Worm (Caenorhabditis elegans) whole organism, L4 larva: ENCODE results near the gene ZK262.19.
A peak's percentile ranks its signal among the peaks of the same experiment; 100 is the strongest.

ENCODE experiments used
- F44E2.7 ChIP-seq: fragments of 200-800 bp; sonication (Bioruptor generic); IDR thresholded peaks from 2 replicates; pipeline ENCODE4 v2.1.2; 2022; ENCODE audit warnings: missing genetic modification characterization, missing compliant biosample characterization
- T20F7.1 ChIP-seq: fragments of 200-800 bp; sonication (Bioruptor generic); optimal IDR thresholded peaks from 2 replicates; lab custom pipeline; 2018; ENCODE audit warnings: mild to moderate bottlenecking, missing genetic modification characterization, missing compliant biosample characterization
- Y5F2A.4 ChIP-seq: fragments of 200-800 bp; sonication (Bioruptor generic); optimal IDR thresholded peaks from 2 replicates; lab custom pipeline; 2018; ENCODE audit warnings: mild to moderate bottlenecking, missing genetic modification characterization, missing compliant biosample characterization
- aha-1 ChIP-seq: fragments of 150-350 bp; peaks from one replicate; lab custom pipeline; 2014; ENCODE audit warnings: missing biosample characterization, missing genetic modification characterization
- aly-2 ChIP-seq: sonication (generic microtip); optimal IDR thresholded peaks from 2 replicates; lab custom pipeline; 2018; ENCODE audit warnings: missing biosample characterization, missing genetic modification characterization
- ceh-28 ChIP-seq: fragments of 150-350 bp; optimal IDR thresholded peaks from 2 replicates; lab custom pipeline; 2014; ENCODE audit warnings: missing biosample characterization, missing genetic modification reagents, missing genetic modification characterization
- cey-2 ChIP-seq: sonication (generic microtip); optimal IDR thresholded peaks from 3 replicates; lab custom pipeline; 2017; ENCODE audit warnings: missing genetic modification characterization, mild to moderate bottlenecking, missing compliant biosample characterization, antibody characterized with exemption, borderline replicate concordance; ENCODE audit not compliant: insufficient read depth
- daf-16 ChIP-seq, 3 experiments: sonication (generic microtip); optimal IDR thresholded peaks; 2 replicates each; lab custom pipeline; 2016 to 2017; ENCODE audit warnings: missing genetic modification characterization in 3 of 3, missing genetic modification reagents in 3 of 3, mild to moderate bottlenecking in 2 of 3, missing compliant biosample characterization in 2 of 3, missing biosample characterization in 1 of 3, moderate library complexity in 1 of 3
- daf-19 ChIP-seq: fragments of 200-800 bp; sonication (Bioruptor generic); conservative IDR thresholded peaks from 2 replicates; pipeline ENCODE4 v1.3.6; 2022; ENCODE audit warnings: missing genetic modification characterization, missing compliant biosample characterization
- dve-1 ChIP-seq: sonication (generic microtip); optimal IDR thresholded peaks from 2 replicates; lab custom pipeline; 2017; ENCODE audit warnings: antibody characterized with exemption, mild to moderate bottlenecking, missing genetic modification characterization, missing compliant biosample characterization; ENCODE audit not compliant: insufficient read depth
- egl-43 ChIP-seq: fragments of 200-800 bp; sonication (Bioruptor generic); IDR thresholded peaks from 2 replicates; pipeline ENCODE4 v1.3.6; 2022; ENCODE audit warnings: missing genetic modification reagents, missing genetic modification characterization, missing compliant biosample characterization
- hmg-1.1 ChIP-seq: fragments of 200-800 bp; sonication (Bioruptor generic); IDR thresholded peaks from 2 replicates; pipeline ENCODE4 v1.3.6; 2022; ENCODE audit warnings: missing genetic modification reagents, missing genetic modification characterization, missing compliant biosample characterization
- lin-38 ChIP-seq: fragments of 200-800 bp; sonication (Bioruptor generic); IDR thresholded peaks from 2 replicates; pipeline ENCODE4 v1.3.6; 2022; ENCODE audit warnings: missing genetic modification reagents, missing genetic modification characterization, missing compliant biosample characterization
- mep-1 ChIP-seq: fragments of 150-350 bp; sonication (generic microtip); optimal IDR thresholded peaks from 3 replicates; lab custom pipeline; 2014; ENCODE audit warnings: missing biosample characterization, missing genetic modification characterization
- mxl-3 ChIP-seq: fragments of 200-800 bp; sonication (Bioruptor generic); optimal IDR thresholded peaks from 2 replicates; lab custom pipeline; 2018; ENCODE audit warnings: mild to moderate bottlenecking, missing genetic modification characterization, missing compliant biosample characterization
- nhr-10 ChIP-seq: fragments of 150-350 bp; optimal IDR thresholded peaks from 2 replicates; lab custom pipeline; 2014; ENCODE audit warnings: missing biosample characterization, missing genetic modification characterization
- nhr-11 ChIP-seq: fragments of 150-350 bp; optimal IDR thresholded peaks from 2 replicates; lab custom pipeline; 2014; ENCODE audit warnings: missing biosample characterization, missing genetic modification characterization
- nhr-111 ChIP-seq: fragments of 200-800 bp; sonication (Bioruptor generic); optimal IDR thresholded peaks from 2 replicates; lab custom pipeline; 2018; ENCODE audit warnings: mild to moderate bottlenecking, missing genetic modification characterization, missing compliant biosample characterization
- nhr-28 ChIP-seq: fragments of 150-350 bp; optimal IDR thresholded peaks from 2 replicates; lab custom pipeline; 2014; ENCODE audit warnings: missing biosample characterization, missing genetic modification characterization
- nhr-6 ChIP-seq: fragments of 150-350 bp; optimal IDR thresholded peaks from 2 replicates; lab custom pipeline; 2014; ENCODE audit warnings: missing biosample characterization, missing genetic modification characterization
- nhr-76 ChIP-seq: fragments of 150-350 bp; optimal IDR thresholded peaks from 2 replicates; lab custom pipeline; 2014; ENCODE audit warnings: missing biosample characterization, missing genetic modification characterization
- nhr-77 ChIP-seq: fragments of 150-350 bp; optimal IDR thresholded peaks from 2 replicates; lab custom pipeline; 2014; ENCODE audit warnings: missing biosample characterization, missing genetic modification characterization
- php-3 ChIP-seq: fragments of 200-800 bp; sonication (Bioruptor generic); IDR thresholded peaks from 2 replicates; pipeline ENCODE4 v1.3.6; 2022; ENCODE audit warnings: missing genetic modification reagents, missing genetic modification characterization, missing compliant biosample characterization
- pqm-1 ChIP-seq: sonication (generic microtip); optimal IDR thresholded peaks from 2 replicates; lab custom pipeline; 2017; ENCODE audit warnings: missing biosample characterization, missing genetic modification characterization
- rbr-2 ChIP-seq: sonication (generic microtip); optimal IDR thresholded peaks from 2 replicates; lab custom pipeline; 2016; ENCODE audit warnings: missing genotype, missing genetic modification characterization, missing compliant biosample characterization
- snpc-1.2 ChIP-seq: fragments of 200-800 bp; sonication (Bioruptor generic); IDR thresholded peaks from 2 replicates; pipeline ENCODE4 v1.3.6; 2022; ENCODE audit warnings: missing genetic modification reagents, missing genetic modification characterization, missing compliant biosample characterization
- snpc-4 ChIP-seq: fragments of 150-350 bp; optimal IDR thresholded peaks from 2 replicates; lab custom pipeline; 2014; ENCODE audit warnings: missing biosample characterization, missing genetic modification characterization
- spr-3 ChIP-seq: fragments of 200-800 bp; sonication (Bioruptor generic); optimal IDR thresholded peaks from 2 replicates; lab custom pipeline; 2018; ENCODE audit warnings: mild to moderate bottlenecking, missing genetic modification characterization, missing compliant biosample characterization
- zag-1 ChIP-seq: fragments of 150-350 bp; optimal IDR thresholded peaks from 2 replicates; lab custom pipeline; 2014; ENCODE audit warnings: missing biosample characterization, missing genetic modification characterization
- zfp-2 ChIP-seq: sonication (generic microtip); optimal IDR thresholded peaks from 2 replicates; lab custom pipeline; 2016; ENCODE audit warnings: mild to moderate bottlenecking, missing genetic modification characterization, missing compliant biosample characterization
- zip-11 ChIP-seq: fragments of 200-800 bp; sonication (Bioruptor generic); IDR thresholded peaks from 2 replicates; pipeline ENCODE4 v1.3.6; 2022; ENCODE audit warnings: missing genetic modification characterization, missing compliant biosample characterization

Gene ZK262.19

DNA sequence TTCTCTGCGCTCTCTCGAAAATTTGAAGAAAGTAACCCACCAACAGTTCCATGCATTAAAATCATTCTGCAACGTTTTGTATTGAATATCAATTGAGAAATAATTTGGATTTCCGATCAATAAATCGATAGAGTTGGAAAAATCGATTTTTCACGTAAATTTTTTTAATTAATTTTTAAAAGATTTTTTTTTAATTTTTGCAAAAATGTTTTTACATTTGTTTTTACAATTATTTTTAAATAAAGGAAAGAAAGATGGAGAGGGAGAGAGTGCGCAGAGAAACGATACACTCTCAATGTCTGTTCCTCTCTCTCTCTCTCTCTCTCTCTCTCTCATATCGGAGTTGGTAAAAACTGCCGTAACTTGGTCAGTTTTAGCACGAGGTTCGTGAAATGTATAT lies at the start of gene ZK262.19:
TSS of gene ZK262.19 (minus strand) at position 101 of the 400 bp plus-strand sequence.
- no peak for TF ChIP-seq lin-38 (GFP tag; lab: Robert Waterston, UW)
- TF ChIP-seq ceh-28 (tag; lab: Kevin White, UChicago), result peak; percentile 10

DNA sequence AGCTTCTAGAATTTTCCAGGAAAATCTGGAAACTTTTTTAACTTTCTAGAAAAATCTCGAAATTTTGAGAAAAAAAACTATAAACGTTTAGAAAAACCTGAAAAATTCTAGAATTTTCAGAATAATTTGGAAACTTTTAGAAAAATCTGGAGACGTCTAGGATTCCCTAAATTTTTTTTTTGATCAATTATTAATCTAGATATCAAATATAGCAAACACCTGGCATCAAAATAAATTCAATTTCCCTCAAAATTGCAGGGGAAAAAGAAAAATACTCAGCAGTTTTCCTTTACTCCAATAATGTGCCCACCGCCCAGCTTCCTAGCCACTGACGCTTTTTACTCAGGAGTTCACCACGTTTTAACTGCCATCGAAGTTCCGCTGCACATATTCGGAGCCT lies 48.8 kb upstream of the ZK262.19 start, which contains the start of gene srh-181:
TSS of gene srh-181 (plus strand) at position 301 of the 400 bp plus-strand sequence.
- no peak for TF ChIP-seq snpc-1.2
- TF ChIP-seq mep-1 (tag; lab: Kevin White, UChicago), result no peak
- TF ChIP-seq nhr-76 (tag; lab: Kevin White, UChicago), result no peak
- no peak for TF ChIP-seq Y5F2A.4 (GFP tag; lab: Kevin White, UChicago)
- TF ChIP-seq aha-1 (tag; lab: Kevin White, UChicago), result no peak
- TF ChIP-seq nhr-10 (tag; lab: Kevin White, UChicago), result no peak
- no peak for TF ChIP-seq dve-1
- no peak for TF ChIP-seq nhr-111 (GFP tag; lab: Kevin White, UChicago)
- TF ChIP-seq zfp-2 (tag; lab: Kevin White, UChicago), result no peak
- TF ChIP-seq aly-2, result no peak
- no peak for TF ChIP-seq daf-16 (GFP tag; optimal IDR thresholded peaks at IDR 0.05; lab: Kevin White, UChicago)
- TF ChIP-seq daf-16 (tag; optimal IDR thresholded peaks at IDR 0.05; lab: Kevin White, UChicago), result no peak
- TF ChIP-seq rbr-2 (tag; lab: Kevin White, UChicago), result no peak
- TF ChIP-seq nhr-11 (tag; lab: Kevin White, UChicago), result no peak
- no peak for TF ChIP-seq T20F7.1 (GFP tag; lab: Kevin White, UChicago)
- no peak for TF ChIP-seq nhr-6 (tag; lab: Kevin White, UChicago)
- no peak for TF ChIP-seq mxl-3
- no peak for TF ChIP-seq F44E2.7 (GFP tag; lab: Robert Waterston, UW)
- no peak for TF ChIP-seq snpc-4
- no peak for TF ChIP-seq zag-1 (tag; lab: Kevin White, UChicago)
- no peak for TF ChIP-seq zip-11 (GFP tag; lab: Robert Waterston, UW)
- TF ChIP-seq, all 104 proteins: peak for 0

DNA sequence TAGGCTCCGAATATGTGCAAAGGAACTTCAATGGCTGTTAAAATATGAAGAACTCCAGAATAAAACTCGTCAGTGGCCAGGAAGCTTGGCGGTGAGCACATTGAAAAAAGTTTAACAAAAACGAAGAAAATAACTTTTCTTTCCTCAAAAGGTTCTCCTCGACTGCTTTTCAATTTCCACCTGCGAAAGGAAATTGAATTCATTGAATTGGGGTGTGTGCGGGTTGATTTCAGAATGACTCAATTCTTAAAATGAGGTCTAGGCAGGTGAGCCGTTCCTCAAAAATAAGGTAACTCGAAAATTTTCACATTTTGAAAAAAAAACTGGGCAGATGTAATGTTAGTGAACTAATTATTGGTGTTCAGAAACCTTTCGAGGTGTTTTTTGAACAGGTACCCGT lies 48.0 kb upstream of the ZK262.19 start, which contains the start of gene srh-182:
TSS of gene srh-182 (minus strand) at position 101 of the 400 bp plus-strand sequence.
- no peak for TF ChIP-seq cey-2 (tag; lab: Kevin White, UChicago)
- no peak for TF ChIP-seq hmg-1.1
- peak; percentile 15 for TF ChIP-seq aha-1 (tag; lab: Kevin White, UChicago)

DNA sequence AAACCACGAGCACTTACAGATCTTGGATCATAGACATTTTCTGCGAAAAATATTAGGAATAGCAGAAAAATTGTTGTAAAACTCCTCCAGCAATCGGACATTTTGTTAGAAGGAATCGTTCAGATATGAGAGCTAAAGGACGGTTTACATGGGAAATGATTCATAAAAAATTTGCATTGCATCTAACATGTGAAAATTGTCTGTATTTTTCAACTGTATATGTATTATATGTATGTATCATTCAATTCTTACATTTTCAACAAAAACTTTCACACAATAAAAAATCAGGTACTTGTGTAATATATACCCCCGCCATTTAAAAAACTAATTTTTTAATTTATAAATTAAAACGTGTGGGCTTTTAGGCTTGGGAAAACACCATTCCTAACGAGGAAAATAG lies 42.7 kb upstream of the ZK262.19 start, which contains the start of gene ZK228.13:
TSS of gene ZK228.13 (minus strand) at position 101 of the 400 bp plus-strand sequence.
- TF ChIP-seq egl-43, result no peak
- TF ChIP-seq spr-3, result no peak
- TF ChIP-seq, all 104 proteins: peak for 0

DNA sequence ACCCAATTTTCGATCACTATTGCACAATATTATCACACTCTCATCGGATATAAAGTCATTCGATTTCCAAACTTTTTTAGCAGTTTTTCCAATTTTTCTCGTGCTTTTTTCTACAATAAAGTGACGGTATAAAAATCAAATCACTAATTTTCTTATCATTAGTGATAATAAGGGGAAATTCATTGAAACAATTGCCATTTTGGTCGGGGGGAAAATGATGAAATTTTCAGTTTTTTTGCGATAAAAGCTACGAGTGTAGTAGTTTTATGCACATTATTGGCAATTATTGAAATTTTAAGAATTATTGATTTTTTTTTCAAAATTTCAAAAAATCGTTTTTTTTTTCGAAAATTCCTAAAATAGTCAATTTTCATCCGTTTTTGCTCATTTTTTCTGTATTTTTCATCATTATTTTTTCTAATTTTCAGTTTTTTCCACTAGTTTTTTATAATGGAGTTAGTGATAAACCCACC lies 37.0 kb upstream of the ZK262.19 start, which contains the start of gene ZK228.4:
TSS of gene ZK228.4 (plus strand) at position 423 of the 473 bp plus-strand sequence.
- TF ChIP-seq php-3 (0 out of 2 replicates have a peak, but pooled peaks have one; percentile 23), pqm-1 (tag; lab: Kevin White, UChicago) (peak; percentile 70), nhr-77 (no peak), daf-19 (GFP tag; lab: Robert Waterston, UW) (no peak), nhr-28 (tag; lab: Kevin White, UChicago) (peak; percentile 54), dve-1 (peak; percentile 3), daf-16 (GFP tag; optimal IDR thresholded peaks at IDR 0.05; lab: Kevin White, UChicago) (no peak), daf-16 (tag; optimal IDR thresholded peaks at IDR 0.05; lab: Kevin White, UChicago) (peak; percentile 18), mep-1 (tag; lab: Kevin White, UChicago) (no peak)
